Worm (Caenorhabditis elegans): Measurements from ENCODE around the gene hil-3.

hil-3 gene

ce11 chrX:8136276-8136891 lies 22.6 kb upstream of the hil-3 start, which contains the start of gene C02B8.6 (continued):
- TF ChIP-seq drap-1 (GFP tag; optimal IDR thresholded peaks at IDR 0.05): no peak
- TF ChIP-seq ztf-11 (tag; optimal IDR thresholded peaks at IDR 0.05): no peak

- TF ChIP-seq sem-2 (GFP tag; optimal IDR thresholded peaks at IDR 0.05) (no peak), ham-2 (GFP tag; optimal IDR thresholded peaks at IDR 0.05) (no peak)
Measured at ce11 chrX:8137779-8138178, 21.2 kb upstream of the hil-3 start, which contains the start of gene C02B8.7. Gene C02B8.7 (minus strand): TSS chrX:8137879.

- TF ChIP-seq M03D4.4 (tag; optimal IDR thresholded peaks at IDR 0.05) (no peak), snpc-4 (tag; optimal IDR thresholded peaks at IDR 0.05) (no peak), bed-3 (GFP tag; optimal IDR thresholded peaks at IDR 0.05) (no peak), pha-4 (tag; optimal IDR thresholded peaks at IDR 0.05) (no peak), nhr-28 (tag; optimal IDR thresholded peaks at IDR 0.05) (no peak), unc-39 (tag; optimal IDR thresholded peaks at IDR 0.05) (no peak), zip-8 (tag; optimal IDR thresholded peaks at IDR 0.05) (no peak), nhr-12 (tag; optimal IDR thresholded peaks at IDR 0.05) (no peak), sem-2 (GFP tag; optimal IDR thresholded peaks at IDR 0.05) (no peak), sptf-1 (tag; optimal IDR thresholded peaks at IDR 0.05) (no peak), drap-1 (GFP tag; optimal IDR thresholded peaks at IDR 0.05) (no peak), mab-5 (tag; optimal IDR thresholded peaks at IDR 0.05) (no peak), mls-2 (tag; optimal IDR thresholded peaks at IDR 0.05) (no peak), blmp-1 (tag; optimal IDR thresholded peaks at IDR 0.05) (no peak), nhr-237 (tag; optimal IDR thresholded peaks at IDR 0.05) (no peak), ces-1 (GFP tag; optimal IDR thresholded peaks at IDR 0.05) (no peak), cnd-1 (tag; optimal IDR thresholded peaks at IDR 0.05) (no peak), nhr-76 (tag; optimal IDR thresholded peaks at IDR 0.05) (no peak), lin-32 (GFP tag; optimal IDR thresholded peaks at IDR 0.05) (no peak)
Measured at ce11 chrX:8139146-8139545, 19.8 kb upstream of the hil-3 start, which contains the start of gene C02B8.3. Gene C02B8.3 (plus strand): TSS chrX:8139446.

- TF ChIP-seq nhr-28 (tag; optimal IDR thresholded peaks at IDR 0.05) (no peak), mab-5 (tag; optimal IDR thresholded peaks at IDR 0.05) (no peak), bed-3 (GFP tag; optimal IDR thresholded peaks at IDR 0.05) (no peak), unc-120 (tag; optimal IDR thresholded peaks at IDR 0.05; ENCODE audit: poor library complexity, severe bottlenecking) (no peak), flh-1 (GFP tag; optimal IDR thresholded peaks at IDR 0.05) (no peak), sem-2 (GFP tag; optimal IDR thresholded peaks at IDR 0.05) (no peak), pha-4 (tag; optimal IDR thresholded peaks at IDR 0.05) (no peak), lin-13 (tag; optimal IDR thresholded peaks at IDR 0.05) (no peak), nhr-2 (tag; optimal IDR thresholded peaks at IDR 0.05) (no peak), lin-32 (GFP tag; optimal IDR thresholded peaks at IDR 0.05) (no peak), ztf-11 (tag; optimal IDR thresholded peaks at IDR 0.05) (no peak), unc-62 (GFP tag; optimal IDR thresholded peaks at IDR 0.05) (no peak)
Measured at ce11 chrX:8147398-8147797, 11.6 kb upstream of the hil-3 start, which contains the start of gene C02B8.1. Gene C02B8.1 (plus strand): TSS chrX:8147698.

- TF ChIP-seq ceh-43 (GFP tag; optimal IDR thresholded peaks at IDR 0.05): no peak
- no peak for TF ChIP-seq lin-13 (tag; optimal IDR thresholded peaks at IDR 0.05)
- TF ChIP-seq mab-5 (tag; optimal IDR thresholded peaks at IDR 0.05): no peak
- no peak for TF ChIP-seq blmp-1 (tag; optimal IDR thresholded peaks at IDR 0.05)
- TF ChIP-seq elt-1 (tag; optimal IDR thresholded peaks at IDR 0.05; ENCODE audit: borderline replicate concordance, insufficient read depth): no peak
- no peak for TF ChIP-seq unc-120 (tag; optimal IDR thresholded peaks at IDR 0.05; ENCODE audit: poor library complexity, severe bottlenecking)
- no peak for TF ChIP-seq mep-1 (tag; optimal IDR thresholded peaks at IDR 0.05)
Measured at ce11 chrX:8148993-8149392, 10.0 kb upstream of the hil-3 start.

- TF ChIP-seq cnd-1 (tag; optimal IDR thresholded peaks at IDR 0.05) (no peak), ham-2 (GFP tag; optimal IDR thresholded peaks at IDR 0.05) (no peak), ceh-83 (GFP tag; optimal IDR thresholded peaks at IDR 0.05) (no peak), nhr-12 (tag; optimal IDR thresholded peaks at IDR 0.05) (no peak), nhr-237 (tag; optimal IDR thresholded peaks at IDR 0.05) (no peak), elt-3 (tag; optimal IDR thresholded peaks at IDR 0.05) (no peak), zip-8 (tag; optimal IDR thresholded peaks at IDR 0.05) (no peak), lsy-2 (tag; optimal IDR thresholded peaks at IDR 0.05) (no peak), nhr-2 (tag; optimal IDR thresholded peaks at IDR 0.05) (no peak), ceh-43 (GFP tag; optimal IDR thresholded peaks at IDR 0.05) (no peak), blmp-1 (tag; optimal IDR thresholded peaks at IDR 0.05) (no peak), lin-32 (GFP tag; optimal IDR thresholded peaks at IDR 0.05) (no peak), ceh-39 (tag; optimal IDR thresholded peaks at IDR 0.05) (no peak), ztf-11 (tag; optimal IDR thresholded peaks at IDR 0.05) (no peak), ces-1 (GFP tag; optimal IDR thresholded peaks at IDR 0.05) (no peak), drap-1 (GFP tag; optimal IDR thresholded peaks at IDR 0.05) (no peak), sptf-1 (tag; optimal IDR thresholded peaks at IDR 0.05) (no peak)
Measured at ce11 chrX:8150621-8151020, 8.3 kb upstream of the hil-3 start, which contains the start of gene F22F1.2. Gene F22F1.2 (minus strand): TSS chrX:8150721.
